Worm (Caenorhabditis elegans) whole organism, L1 larva: Measurements from ENCODE around the gene C05D9.7.

Source experiments
- C34B4.2 ChIP-seq: sonication (generic microtip); optimal IDR thresholded peaks from 2 replicates; lab custom pipeline; 2017; ENCODE audit warnings: mild to moderate bottlenecking, missing genetic modification characterization, missing compliant biosample characterization
- F16B12.6 ChIP-seq: fragments of 150-350 bp; optimal IDR thresholded peaks from 2 replicates; lab custom pipeline; 2014; ENCODE audit warnings: missing biosample characterization, missing genetic modification characterization
- aha-1 ChIP-seq: fragments of 150-350 bp; optimal IDR thresholded peaks from 2 replicates; lab custom pipeline; 2014; ENCODE audit warnings: missing biosample characterization, missing genetic modification characterization
- alr-1 ChIP-seq: fragments of 200-800 bp; sonication (Bioruptor generic); optimal IDR thresholded peaks from 2 replicates; lab custom pipeline; 2018; ENCODE audit warnings: borderline replicate concordance, mild to moderate bottlenecking, missing genetic modification characterization, missing compliant biosample characterization
- aly-2 ChIP-seq: fragments of 150-350 bp; optimal IDR thresholded peaks from 2 replicates; lab custom pipeline; 2014; ENCODE audit warnings: missing biosample characterization, missing genetic modification characterization
- ceh-63 ChIP-seq: fragments of 200-800 bp; sonication (Bioruptor generic); optimal IDR thresholded peaks from 2 replicates; lab custom pipeline; 2018; ENCODE audit warnings: mild to moderate bottlenecking, missing genetic modification characterization, missing compliant biosample characterization
- ceh-8 ChIP-seq: fragments of 200-800 bp; sonication (Bioruptor generic); optimal IDR thresholded peaks from 2 replicates; lab custom pipeline; 2018; ENCODE audit warnings: mild to moderate bottlenecking, missing genetic modification characterization, moderate library complexity, missing compliant biosample characterization
- ceh-88 ChIP-seq: fragments of 200-800 bp; sonication (Bioruptor generic); IDR thresholded peaks from 2 replicates; pipeline ENCODE4 v1.3.6; 2022; ENCODE audit warnings: missing genetic modification characterization, missing compliant biosample characterization
- ceh-90 ChIP-seq: sonication (generic microtip); optimal IDR thresholded peaks from 2 replicates; lab custom pipeline; 2016; ENCODE audit warnings: missing genetic modification characterization, missing compliant biosample characterization
- ces-1 ChIP-seq: fragments of 150-350 bp; optimal IDR thresholded peaks from 2 replicates; lab custom pipeline; 2014; ENCODE audit warnings: missing biosample characterization, missing genetic modification reagents, missing genetic modification characterization
- dpl-1 ChIP-seq, 3 experiments: fragments of 150-350 bp in 2 of 3; sonication (generic microtip) in 1 of 3; optimal IDR thresholded peaks; 2 replicates each; lab custom pipeline; 2014 to 2017; ENCODE audit warnings: missing biosample characterization in 3 of 3, missing genetic modification characterization in 3 of 3, missing genetic modification reagents in 3 of 3
- efl-1 ChIP-seq, 4 experiments: fragments of 150-350 bp; optimal IDR thresholded peaks in 3 of 4; peaks in 1 of 4; 1 replicate in 1 of 4; 2 replicates in 3 of 4; lab custom pipeline; 2014; ENCODE audit warnings: missing biosample characterization in 2 of 4, missing genetic modification characterization in 2 of 4, missing genetic modification reagents in 2 of 4
- egl-13 ChIP-seq: sonication (generic microtip); optimal IDR thresholded peaks from 2 replicates; lab custom pipeline; 2016; ENCODE audit warnings: missing genotype, missing genetic modification reagents, missing genetic modification characterization, missing compliant biosample characterization
- elt-2 ChIP-seq: sonication (generic microtip); optimal IDR thresholded peaks from 2 replicates; lab custom pipeline; 2016; ENCODE audit warnings: missing genetic modification characterization, mild to moderate bottlenecking, inconsistent platforms, missing compliant biosample characterization, missing genetic modification reagents
- ets-5 ChIP-seq: fragments of 200-800 bp; sonication (Bioruptor generic); IDR thresholded peaks from 2 replicates; pipeline ENCODE4 v1.3.6; 2022; ENCODE audit warnings: missing genetic modification characterization, missing compliant biosample characterization
- fkh-4 ChIP-seq: sonication (generic microtip); optimal IDR thresholded peaks from 2 replicates; lab custom pipeline; 2016; ENCODE audit warnings: missing compliant biosample characterization, missing genetic modification characterization, borderline replicate concordance
- fos-1 ChIP-seq: fragments of 150-350 bp; optimal IDR thresholded peaks from 2 replicates; lab custom pipeline; 2014; ENCODE audit warnings: missing biosample characterization, missing genetic modification characterization
- grh-1 ChIP-seq: fragments of 200-800 bp; sonication (Bioruptor generic); IDR thresholded peaks from 2 replicates; pipeline ENCODE4 v1.3.6; 2022; ENCODE audit warnings: missing genetic modification reagents, missing genetic modification characterization, missing compliant biosample characterization
- hlh-4 ChIP-seq: sonication (generic microtip); optimal IDR thresholded peaks from 2 replicates; lab custom pipeline; 2016; ENCODE audit warnings: mild to moderate bottlenecking, missing genetic modification characterization, missing compliant biosample characterization
- jun-1 ChIP-seq: fragments of 150-350 bp; optimal IDR thresholded peaks from 2 replicates; lab custom pipeline; 2014; ENCODE audit warnings: missing biosample characterization, missing genetic modification reagents, missing genetic modification characterization
- lin-13 ChIP-seq: fragments of 150-350 bp; optimal IDR thresholded peaks from 2 replicates; lab custom pipeline; 2014; ENCODE audit warnings: missing biosample characterization, missing genetic modification reagents, missing genetic modification characterization
- lin-14 ChIP-seq: fragments of 200-800 bp; sonication (Bioruptor generic); optimal IDR thresholded peaks from 2 replicates; lab custom pipeline; 2018; ENCODE audit warnings: mild to moderate bottlenecking, missing genetic modification characterization, moderate library complexity, missing compliant biosample characterization
- lin-15B ChIP-seq: fragments of 150-350 bp; sonication (generic microtip); optimal IDR thresholded peaks from 3 replicates; lab custom pipeline; 2014; ENCODE audit warnings: missing biosample characterization, missing genetic modification characterization
- lin-35 ChIP-seq, 2 experiments: fragments of 150-350 bp; optimal IDR thresholded peaks; 2 replicates each; lab custom pipeline; 2014; ENCODE audit warnings: missing biosample characterization in 2 of 2, missing genetic modification characterization in 2 of 2, missing genetic modification reagents in 2 of 2
- lin-39 ChIP-seq: fragments of 150-350 bp; optimal IDR thresholded peaks from 2 replicates; lab custom pipeline; 2014; ENCODE audit warnings: missing biosample characterization, missing genetic modification reagents, missing genetic modification characterization
- lsy-2 ChIP-seq, 2 experiments: fragments of 150-350 bp; optimal IDR thresholded peaks; 2 replicates each; lab custom pipeline; 2014; ENCODE audit warnings: missing biosample characterization in 2 of 2, missing genetic modification characterization in 2 of 2
- mdl-1 ChIP-seq, 2 experiments: fragments of 150-350 bp; optimal IDR thresholded peaks; 2 replicates each; lab custom pipeline; 2014 to 2017; ENCODE audit warnings: missing biosample characterization in 2 of 2, missing genetic modification characterization in 2 of 2, inconsistent platforms in 1 of 2
- mep-1 ChIP-seq: fragments of 150-350 bp; optimal IDR thresholded peaks from 2 replicates; lab custom pipeline; 2014; ENCODE audit warnings: missing biosample characterization, missing genetic modification characterization
- nhr-11 ChIP-seq: fragments of 150-350 bp; optimal IDR thresholded peaks from 2 replicates; lab custom pipeline; 2014; ENCODE audit warnings: missing biosample characterization, missing genetic modification characterization
- nhr-12 ChIP-seq: sonication (generic microtip); optimal IDR thresholded peaks from 2 replicates; lab custom pipeline; 2017; ENCODE audit warnings: missing biosample characterization, missing genetic modification characterization
- nhr-19 ChIP-seq: fragments of 200-800 bp; sonication (Bioruptor generic); conservative IDR thresholded peaks from 2 replicates; pipeline ENCODE4 v1.3.6; 2022; ENCODE audit warnings: missing genetic modification characterization, missing compliant biosample characterization
- nhr-28 ChIP-seq: fragments of 150-350 bp; optimal IDR thresholded peaks from 2 replicates; lab custom pipeline; 2014; ENCODE audit warnings: missing biosample characterization, missing genetic modification characterization
- nhr-47 ChIP-seq: sonication (generic microtip); optimal IDR thresholded peaks from 2 replicates; lab custom pipeline; 2016; ENCODE audit warnings: mild to moderate bottlenecking, missing genetic modification characterization, moderate library complexity, missing compliant biosample characterization
- nhr-76 ChIP-seq: sonication (generic microtip); optimal IDR thresholded peaks from 2 replicates; lab custom pipeline; 2017; ENCODE audit warnings: missing biosample characterization, missing genetic modification characterization
- nhr-77 ChIP-seq: fragments of 150-350 bp; optimal IDR thresholded peaks from 2 replicates; lab custom pipeline; 2014; ENCODE audit warnings: missing biosample characterization, missing genetic modification characterization
- nhr-84 ChIP-seq: sonication (generic microtip); optimal IDR thresholded peaks from 2 replicates; lab custom pipeline; 2017; ENCODE audit warnings: missing biosample characterization, missing genetic modification characterization
- nhr-85 ChIP-seq: sonication (generic microtip); peaks from one replicate; lab custom pipeline; 2016; ENCODE audit warnings: missing genetic modification characterization, inconsistent platforms, missing compliant biosample characterization
- pag-3 ChIP-seq: sonication (generic microtip); optimal IDR thresholded peaks from 2 replicates; lab custom pipeline; 2017; ENCODE audit warnings: missing genetic modification characterization, mild to moderate bottlenecking, missing compliant biosample characterization, antibody characterized with exemption, borderline replicate concordance; ENCODE audit not compliant: insufficient read depth
- pqm-1 ChIP-seq: sonication (generic microtip); optimal IDR thresholded peaks from 3 replicates; lab custom pipeline; 2017; ENCODE audit warnings: missing biosample characterization, missing genetic modification characterization
- rnt-1 ChIP-seq: sonication (generic microtip); optimal IDR thresholded peaks from 2 replicates; lab custom pipeline; 2016; ENCODE audit warnings: mild to moderate bottlenecking, missing genetic modification characterization, moderate library complexity, missing compliant biosample characterization
- skn-1 ChIP-seq: fragments of 150-350 bp; optimal IDR thresholded peaks from 2 replicates; lab custom pipeline; 2014; ENCODE audit warnings: missing biosample characterization, missing genetic modification characterization
- sptf-1 ChIP-seq: fragments of 150-350 bp; optimal IDR thresholded peaks from 2 replicates; lab custom pipeline; 2014; ENCODE audit warnings: missing biosample characterization, missing genetic modification characterization
- sup-37 ChIP-seq: fragments of 200-800 bp; sonication (Bioruptor generic); optimal IDR thresholded peaks from 2 replicates; lab custom pipeline; 2018; ENCODE audit warnings: mild to moderate bottlenecking, missing genetic modification characterization, missing compliant biosample characterization
- swsn-7 ChIP-seq: sonication (generic microtip); optimal IDR thresholded peaks from 2 replicates; lab custom pipeline; 2016; ENCODE audit warnings: missing genetic modification characterization, missing compliant biosample characterization
- tbx-2 ChIP-seq: sonication (generic microtip); optimal IDR thresholded peaks from 2 replicates; lab custom pipeline; 2016; ENCODE audit warnings: missing genetic modification characterization, missing compliant biosample characterization
- tlp-1 ChIP-seq: fragments of 150-350 bp; optimal IDR thresholded peaks from 2 replicates; lab custom pipeline; 2014; ENCODE audit warnings: missing biosample characterization, missing genetic modification characterization
- unc-130 ChIP-seq: fragments of 150-350 bp; optimal IDR thresholded peaks from 2 replicates; lab custom pipeline; 2017; ENCODE audit warnings: missing biosample characterization, missing genetic modification characterization, inconsistent platforms
- unc-98 ChIP-seq: fragments of 200-800 bp; sonication (Bioruptor generic); IDR thresholded peaks from 2 replicates; pipeline ENCODE4 v1.3.6; 2022; ENCODE audit warnings: missing genetic modification characterization, missing compliant biosample characterization
- zag-1 ChIP-seq: fragments of 150-350 bp; optimal IDR thresholded peaks from 2 replicates; lab custom pipeline; 2014; ENCODE audit warnings: missing biosample characterization, missing genetic modification characterization
- zip-4 ChIP-seq: fragments of 200-800 bp; sonication (Bioruptor generic); optimal IDR thresholded peaks from 2 replicates; lab custom pipeline; 2018; ENCODE audit warnings: mild to moderate bottlenecking, missing genetic modification characterization, moderate library complexity, missing compliant biosample characterization
- ztf-4 ChIP-seq: fragments of 150-350 bp; optimal IDR thresholded peaks from 2 replicates; lab custom pipeline; 2014; ENCODE audit warnings: missing biosample characterization, missing genetic modification characterization

C05D9.7 gene

DNA sequence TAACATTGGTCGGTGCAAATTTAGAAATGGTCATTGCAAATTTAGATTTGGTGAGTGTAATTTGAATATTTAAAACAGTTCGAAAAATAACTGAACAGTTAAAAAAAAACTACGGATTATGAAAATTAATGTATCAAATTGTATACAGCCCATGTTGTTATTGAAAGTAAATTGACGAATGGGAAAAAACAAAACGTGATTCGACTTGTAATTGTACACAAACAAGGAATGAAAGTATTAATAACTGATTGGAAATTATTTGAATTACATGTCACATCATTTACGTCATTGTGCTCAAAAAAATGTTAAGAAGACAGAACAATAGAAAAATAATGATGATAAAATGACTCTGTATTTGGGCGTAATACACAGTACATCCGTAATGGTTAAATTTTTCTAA is 24.9 kb downstream of the C05D9.7 start:
- TF ChIP-seq nhr-85 (tag; lab: Kevin White, UChicago) (peak; percentile 16), lin-39 (tag; lab: Kevin White, UChicago) (peak; percentile 16), nhr-47 (tag; lab: Kevin White, UChicago) (no peak)
- TF ChIP-seq, all 84 proteins: peak for 2

DNA sequence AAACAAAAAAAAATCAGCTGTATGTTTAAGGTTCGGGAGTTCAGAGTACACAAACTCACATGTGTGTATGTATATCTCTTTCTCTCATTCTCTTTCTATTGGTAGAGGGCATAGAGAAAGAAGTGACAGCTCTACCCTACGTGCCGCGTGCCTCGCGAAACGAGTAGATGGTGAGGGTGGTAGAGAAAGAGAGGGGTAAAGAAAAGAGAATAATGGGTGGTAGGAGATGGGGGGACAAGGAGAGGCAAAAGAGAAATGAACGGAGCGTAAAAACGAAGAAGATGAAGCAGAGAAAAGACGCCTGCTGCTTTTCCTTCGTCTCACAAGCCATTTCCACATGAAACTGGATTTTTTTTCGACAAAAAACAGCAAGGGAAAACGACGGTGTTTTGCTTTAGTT is 26.1 kb downstream of the C05D9.7 start:
- TF ChIP-seq aha-1, result peak; percentile 43
- peak; percentile 41 for TF ChIP-seq nhr-28
- TF ChIP-seq nhr-11 (tag; lab: Kevin White, UChicago), result peak; percentile 86
- peak; percentile 27 for TF ChIP-seq aly-2 (tag; lab: Kevin White, UChicago)
- peak; percentile 89 for TF ChIP-seq jun-1 (tag; lab: Kevin White, UChicago)
- peak; percentile 60 to 88 for TF ChIP-seq lin-35 (GFP tag; optimal IDR thresholded peaks at IDR 0.05; lab: Kevin White, UChicago)
- no peak for TF ChIP-seq ceh-63 (GFP tag; lab: Kevin White, UChicago)
- peak; percentile 69 for TF ChIP-seq ceh-8
- TF ChIP-seq nhr-19, result peak; percentile 95
- TF ChIP-seq ceh-90 (tag; lab: Kevin White, UChicago), result no peak
- no peak for TF ChIP-seq zag-1 (tag; lab: Kevin White, UChicago)
- TF ChIP-seq fos-1 (tag; lab: Kevin White, UChicago), result peak; percentile 88
- TF ChIP-seq lin-13, result peak; percentile 81
- peak; percentile 14 to 56 (median 37) for TF ChIP-seq dpl-1 (GFP tag; optimal IDR thresholded peaks at IDR 0.05; lab: Kevin White, UChicago)
- TF ChIP-seq elt-2 (tag; lab: Kevin White, UChicago), result peak; percentile 62
- TF ChIP-seq sptf-1, result no peak
- peak; percentile 92 for TF ChIP-seq ztf-4 (tag; lab: Kevin White, UChicago)
- TF ChIP-seq ceh-88 (GFP tag; lab: Robert Waterston, UW), result peak; percentile 74
- peak; percentile 65 to 77 for TF ChIP-seq efl-1 (optimal IDR thresholded peaks at IDR 0.05; lab: Kevin White, UChicago)
- peak; percentile 35 to 95 for TF ChIP-seq efl-1 (GFP tag; optimal IDR thresholded peaks at IDR 0.05 in 1 of 2; lab: Kevin White, UChicago)
- TF ChIP-seq lsy-2 (tag; optimal IDR thresholded peaks at IDR 0.05; lab: Kevin White, UChicago), result peak; percentile 78 to 90
- 0 out of 2 replicates have a peak, but pooled peaks have one; percentile 17 for TF ChIP-seq grh-1 (GFP tag; lab: Robert Waterston, UW)
- TF ChIP-seq unc-98, result no peak
- peak; percentile 80 to 98 for TF ChIP-seq mdl-1 (tag; optimal IDR thresholded peaks at IDR 0.05; lab: Kevin White, UChicago)
- TF ChIP-seq hlh-4 (tag; lab: Kevin White, UChicago), result no peak
- TF ChIP-seq skn-1 (tag; lab: Kevin White, UChicago), result peak; percentile 98
- no peak for TF ChIP-seq nhr-12 (tag; lab: Kevin White, UChicago)
- peak; percentile 93 for TF ChIP-seq tbx-2
- no peak for TF ChIP-seq ces-1 (GFP tag; lab: Kevin White, UChicago)
- TF ChIP-seq C34B4.2 (tag; lab: Kevin White, UChicago), result no peak
- no peak for TF ChIP-seq nhr-76
- TF ChIP-seq F16B12.6, result peak; percentile 27
- TF ChIP-seq swsn-7 (tag; lab: Kevin White, UChicago), result peak; percentile 93
- no peak for TF ChIP-seq fkh-4 (tag; lab: Kevin White, UChicago)
- TF ChIP-seq alr-1 (tag; lab: Kevin White, UChicago), result no peak
- TF ChIP-seq nhr-84 (tag; lab: Kevin White, UChicago), result no peak
- peak; percentile 51 for TF ChIP-seq pag-3
- peak; percentile 99 for TF ChIP-seq lin-14 (GFP tag; lab: Kevin White, UChicago)
- peak; percentile 82 for TF ChIP-seq egl-13 (tag; lab: Kevin White, UChicago)
- TF ChIP-seq ets-5, result no peak
- TF ChIP-seq pqm-1 (tag; lab: Kevin White, UChicago), result no peak
- no peak for TF ChIP-seq tlp-1
- TF ChIP-seq zip-4 (GFP tag; lab: Kevin White, UChicago), result peak; percentile 19
- TF ChIP-seq sup-37 (GFP tag; lab: Kevin White, UChicago), result no peak
- TF ChIP-seq rnt-1 (tag; lab: Kevin White, UChicago), result peak; percentile 89
- peak; percentile 95 for TF ChIP-seq mep-1 (tag; lab: Kevin White, UChicago)
- peak; percentile 87 for TF ChIP-seq nhr-77
- TF ChIP-seq lin-15B (tag; lab: Kevin White, UChicago), result no peak
- TF ChIP-seq unc-130 (tag; lab: Kevin White, UChicago), result peak; percentile 78
